Worm (Caenorhabditis elegans) whole organism, L4/young adult: Measurements from ENCODE around the gene H20J04.6.

ENCODE experiments used
- W03F9.2 ChIP-seq: fragments of 150-350 bp; optimal IDR thresholded peaks from 2 replicates; lab custom pipeline; 2014; ENCODE audit warnings: missing biosample characterization, missing genetic modification characterization
- dao-5 ChIP-seq: sonication (generic microtip); optimal IDR thresholded peaks from 2 replicates; lab custom pipeline; 2016; ENCODE audit warnings: missing genotype, missing genetic modification characterization, moderate library complexity, missing compliant biosample characterization
- him-1 ChIP-seq: sonication (generic microtip); optimal IDR thresholded peaks from 2 replicates; lab custom pipeline; 2016; ENCODE audit warnings: missing genotype, missing genetic modification reagents, missing genetic modification characterization, missing compliant biosample characterization

H20J04.6 gene

ce11 chrII:4299227-4299703 lies 23.8 kb upstream of the H20J04.6 start, which contains the start of gene sco-1:
Gene sco-1 (plus strand): TSS chrII:4299653.
- peak; percentile 95 for TF ChIP-seq W03F9.2 (tag; lab: Kevin White, UChicago)
- TF ChIP-seq dao-5, result no peak
- peak; percentile 92 for TF ChIP-seq him-1 (tag; lab: Kevin White, UChicago)

DNA sequence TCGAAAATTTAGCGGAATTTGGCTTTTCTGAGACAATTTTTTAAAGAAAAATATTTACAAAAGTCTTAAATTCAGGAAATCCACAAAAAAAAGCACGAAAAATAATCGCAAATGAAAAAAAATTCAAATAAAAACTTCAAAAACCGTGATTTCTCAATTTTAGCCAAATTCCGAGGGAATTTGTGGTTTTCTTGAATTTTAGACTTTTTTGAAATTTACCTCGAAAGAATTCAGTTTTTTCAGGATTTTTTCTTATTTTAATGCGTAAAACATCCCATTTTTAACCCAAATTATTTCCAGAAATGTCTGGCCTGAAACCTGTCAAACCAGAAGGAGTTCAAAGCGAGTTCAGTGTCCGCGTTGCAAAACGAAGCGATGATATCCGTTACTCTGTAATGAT lies 21.7 kb upstream of the H20J04.6 start, which contains the start of gene gtf-2F1:
TSS of gene gtf-2F1 (plus strand) at position 301 of the 400 bp plus-strand sequence.
- TF ChIP-seq him-1 (tag; lab: Kevin White, UChicago) (no peak), W03F9.2 (tag; lab: Kevin White, UChicago) (no peak), dao-5 (no peak)

- TF ChIP-seq dao-5 (no peak), W03F9.2 (tag; lab: Kevin White, UChicago) (no peak), him-1 (tag; lab: Kevin White, UChicago) (no peak)
Observed at ce11 chrII:4306921-4307630, 16.0 kb upstream of the H20J04.6 start, which contains the start of gene Y52E8A.3. Gene Y52E8A.3 (minus strand): TSS chrII:4306971.

DNA sequence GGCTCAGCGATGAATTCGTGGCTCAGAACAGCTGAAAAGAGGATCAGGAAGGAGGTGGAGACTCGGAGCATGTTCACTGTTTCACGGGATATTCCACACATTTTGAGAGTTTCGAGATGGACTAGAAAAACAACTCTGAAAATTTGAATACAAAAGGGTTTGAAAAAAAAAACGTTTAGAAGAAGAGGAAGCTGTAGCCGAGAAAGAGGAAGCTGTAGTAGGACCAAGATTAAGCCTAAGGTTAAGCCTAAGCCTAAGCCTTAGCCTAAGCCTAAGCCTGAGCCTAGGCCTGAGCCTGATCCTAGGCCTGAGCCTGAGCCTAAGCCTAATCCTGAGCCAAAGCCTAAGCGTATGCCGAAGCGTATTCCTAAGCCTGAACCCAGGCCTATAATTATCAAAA lies 10.9 kb upstream of the H20J04.6 start, which contains the start of gene plep-1:
TSS of gene plep-1 (minus strand) at position 101 of the 400 bp plus-strand sequence.
- no peak for TF ChIP-seq dao-5
- no peak for TF ChIP-seq him-1 (tag; lab: Kevin White, UChicago)
- no peak for TF ChIP-seq W03F9.2 (tag; lab: Kevin White, UChicago)

DNA sequence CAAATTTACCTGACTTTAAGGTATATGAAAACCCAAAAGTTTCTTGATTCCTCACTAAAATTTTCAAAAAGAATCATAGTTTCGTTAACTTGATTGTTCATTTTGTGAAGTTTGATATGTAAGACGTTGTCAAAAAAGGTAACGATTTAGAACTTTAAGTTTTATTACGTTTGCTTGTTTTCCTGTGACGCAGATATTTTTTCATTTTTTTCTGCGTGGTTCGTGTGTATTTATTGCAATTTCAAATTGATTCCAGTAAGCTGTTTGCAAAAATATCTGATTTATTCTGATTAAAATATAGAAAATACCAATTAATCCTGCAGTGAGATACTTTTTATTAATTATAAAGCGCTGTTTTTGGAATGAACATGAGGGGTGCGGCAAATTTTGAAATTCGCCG lies 7.0 kb upstream of the H20J04.6 start, which contains the start of gene srw-40:
TSS of gene srw-40 (minus strand) at position 101 of the 400 bp plus-strand sequence.
- TF ChIP-seq dao-5 (no peak), W03F9.2 (tag; lab: Kevin White, UChicago) (no peak), him-1 (tag; lab: Kevin White, UChicago) (no peak)

DNA sequence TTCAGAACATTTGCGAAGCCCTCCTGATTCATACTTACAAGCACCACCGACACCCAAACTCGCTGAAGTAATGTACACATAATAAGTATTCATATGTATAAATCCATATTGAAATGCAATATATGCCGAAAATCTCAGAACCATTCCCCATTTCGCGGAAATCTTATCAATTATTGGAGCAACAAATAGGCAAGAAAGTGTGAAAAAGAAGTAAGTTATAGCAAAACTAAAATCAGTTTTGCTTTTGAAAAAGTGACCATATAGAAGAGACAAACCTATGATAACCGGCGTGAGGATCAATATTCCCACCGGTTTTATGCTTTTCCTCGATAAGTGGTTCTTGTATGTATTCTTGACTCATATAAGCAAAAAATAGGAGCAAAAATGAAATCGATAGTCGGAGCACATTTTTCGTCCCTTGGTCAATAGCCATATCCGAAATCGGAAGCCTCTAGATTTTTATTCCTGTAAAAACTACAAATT lies 3.5 kb upstream of the H20J04.6 start, which contains the start of gene Y52E8A.6:
TSS of gene Y52E8A.6 (minus strand) at position 433 of the 483 bp plus-strand sequence.
- TF ChIP-seq him-1 (tag; lab: Kevin White, UChicago) (no peak), W03F9.2 (tag; lab: Kevin White, UChicago) (no peak), dao-5 (no peak)

DNA sequence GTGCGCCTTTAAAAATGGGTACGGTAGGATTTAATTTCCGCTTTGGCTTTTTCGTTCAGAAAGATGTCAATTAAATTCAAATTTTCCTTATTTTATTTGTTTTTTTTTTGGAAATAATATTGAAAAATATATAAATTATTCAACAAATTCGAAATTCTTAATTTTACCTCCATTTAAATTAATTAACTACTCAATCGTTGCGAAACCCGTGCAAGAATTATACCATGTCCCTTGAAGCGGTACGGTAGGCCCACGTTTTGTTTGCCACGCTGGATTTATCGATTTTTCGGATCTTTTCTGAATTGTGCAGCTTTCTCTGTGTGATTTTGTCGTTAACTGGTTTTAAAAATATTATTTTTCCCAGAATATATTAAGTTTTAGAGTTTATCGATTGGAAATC lies 2.6 kb upstream of the H20J04.6 start, which contains the start of gene Y52E8A.2:
TSS of gene Y52E8A.2 (plus strand) at position 382 of the 400 bp plus-strand sequence.
- TF ChIP-seq dao-5 (no peak), him-1 (tag; lab: Kevin White, UChicago) (no peak), W03F9.2 (tag; lab: Kevin White, UChicago) (no peak)

- no peak for TF ChIP-seq him-1 (tag; lab: Kevin White, UChicago)
Observed at ce11 chrII:4321766-4322165, 1.3 kb upstream of the H20J04.6 start, which contains the start of gene Y52E8A.1. Gene Y52E8A.1 (plus strand): TSS chrII:4322066.

ce11 chrII:4324061-4324460 lies 1.0 kb downstream of the H20J04.6 start, which contains the start of gene mog-2:
Gene mog-2 (plus strand): TSS chrII:4324361.
- no peak for TF ChIP-seq him-1 (tag; lab: Kevin White, UChicago)
- no peak for TF ChIP-seq dao-5
- no peak for TF ChIP-seq W03F9.2 (tag; lab: Kevin White, UChicago)

ce11 chrII:4326420-4326819 lies 3.4 kb downstream of the H20J04.6 start, which contains the start of gene pfd-2:
Gene pfd-2 (plus strand): TSS chrII:4326720.
- TF ChIP-seq him-1 (tag; lab: Kevin White, UChicago) (no peak), dao-5 (no peak), W03F9.2 (tag; lab: Kevin White, UChicago) (no peak)

DNA sequence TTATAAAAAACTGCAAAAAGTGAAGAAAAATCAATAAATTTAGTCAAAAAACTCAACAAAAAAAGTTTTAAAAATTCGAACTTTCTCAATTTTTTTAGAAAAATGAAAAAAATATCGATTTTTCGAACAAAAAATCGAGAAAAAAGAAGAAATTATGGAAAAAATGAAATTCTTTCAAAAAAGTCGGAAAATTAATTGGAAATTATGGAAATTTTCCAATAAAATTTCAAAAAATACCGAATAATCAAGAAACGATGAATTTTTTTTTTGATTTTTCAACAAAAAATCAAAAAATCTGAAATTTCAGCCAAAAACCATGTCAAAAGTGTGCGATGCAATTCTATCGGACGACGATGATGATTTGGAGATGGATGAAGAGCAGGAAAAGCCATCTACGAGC lies 5.7 kb downstream of the H20J04.6 start, which contains the start of gene H20J04.4:
TSS of gene H20J04.4 (plus strand) at position 301 of the 400 bp plus-strand sequence.
- TF ChIP-seq him-1 (tag; lab: Kevin White, UChicago) (no peak), dao-5 (no peak), W03F9.2 (tag; lab: Kevin White, UChicago) (no peak)

- TF ChIP-seq W03F9.2 (tag; lab: Kevin White, UChicago), result no peak
Observed at ce11 chrII:4334448-4334847, 11.4 kb downstream of the H20J04.6 start, which contains the start of gene madf-3. Gene madf-3 (plus strand): TSS chrII:4334748.

- no peak for TF ChIP-seq dao-5
- TF ChIP-seq W03F9.2 (tag; lab: Kevin White, UChicago), result no peak
- no peak for TF ChIP-seq him-1 (tag; lab: Kevin White, UChicago)
Observed at ce11 chrII:4337731-4338130, 14.7 kb downstream of the H20J04.6 start.

ce11 chrII:4339882-4340281 lies 16.8 kb downstream of the H20J04.6 start, which contains the start of gene athp-2:
Gene athp-2 (plus strand): TSS chrII:4340182.
- TF ChIP-seq dao-5 (no peak), W03F9.2 (tag; lab: Kevin White, UChicago) (no peak), him-1 (tag; lab: Kevin White, UChicago) (no peak)
